Fruit fly (Drosophila melanogaster) whole organism, prepupa: ENCODE results near the gene CG33267.

Experiments
- Blimp-1 ChIP-seq: fragments of 200-800 bp; sonication (Bioruptor generic); optimal IDR thresholded peaks from 3 replicates; lab custom pipeline; 2017; ENCODE audit warnings: missing biosample characterization, missing genetic modification characterization, mild to moderate bottlenecking, moderate library complexity, missing genetic modification reagents
- CG15336 ChIP-seq: fragments of 200-800 bp; sonication (Bioruptor generic); IDR thresholded peaks from 2 replicates; pipeline ENCODE4 v1.3.6; 2022; ENCODE audit warnings: missing biosample characterization, missing genetic modification characterization
- Hr39 ChIP-seq: fragments of 200-800 bp; sonication (Bioruptor generic); optimal IDR thresholded peaks from 2 replicates; lab custom pipeline; 2016; ENCODE audit warnings: missing biosample characterization, missing genetic modification characterization
- dac ChIP-seq: fragments of 200-800 bp; sonication (Bioruptor generic); optimal IDR thresholded peaks from 2 replicates; lab custom pipeline; 2017; ENCODE audit warnings: missing biosample characterization, mild to moderate bottlenecking, missing genetic modification characterization
- dsx ChIP-seq: fragments of 200-800 bp; optimal IDR thresholded peaks from 3 replicates; lab custom pipeline; 2019; ENCODE audit warnings: missing biosample characterization, mild to moderate bottlenecking, missing genetic modification characterization, moderate library complexity; ENCODE audit not compliant: poor library complexity, severe bottlenecking
- vri ChIP-seq: fragments of 200-800 bp; sonication (Bioruptor generic); optimal IDR thresholded peaks from 3 replicates; lab custom pipeline; 2016; ENCODE audit warnings: missing biosample characterization, mild to moderate bottlenecking, missing genetic modification characterization

- TF ChIP-seq Blimp-1 (no peak), Hr39 (GFP tag; lab: Kevin White, UChicago) (no peak), vri (GFP tag; lab: Kevin White, UChicago) (no peak), dsx (GFP tag; lab: Kevin White, UChicago) (no peak), dac (GFP tag; lab: Kevin White, UChicago) (peak; percentile 45), CG15336 (GFP tag; lab: Robert Waterston, UW) (peak; percentile 73)
Observed at dm6 chr3L:11536767-11537419, 27.4 kb upstream of the CG33267 start.
